Worm (Caenorhabditis elegans): ENCODE measurements around the gene tsp-18.

ce11 chrII:5913897-5914296 is 9.5 kb downstream of the tsp-18 start:
- TF ChIP-seq med-1 (GFP tag; optimal IDR thresholded peaks at IDR 0.05; ENCODE audit: insufficient read depth) (no peak), cog-1 (tag; optimal IDR thresholded peaks at IDR 0.05) (no peak), T22C8.4 (GFP tag; IDR thresholded peaks at IDR 0.05) (no peak), flt-1 (GFP tag; IDR thresholded peaks at IDR 0.05) (no peak), ref-1 (GFP tag; conservative IDR thresholded peaks at IDR 0.05) (no peak)
